Worm (Caenorhabditis elegans): ENCODE results near the gene ZK742.6.

DNA sequence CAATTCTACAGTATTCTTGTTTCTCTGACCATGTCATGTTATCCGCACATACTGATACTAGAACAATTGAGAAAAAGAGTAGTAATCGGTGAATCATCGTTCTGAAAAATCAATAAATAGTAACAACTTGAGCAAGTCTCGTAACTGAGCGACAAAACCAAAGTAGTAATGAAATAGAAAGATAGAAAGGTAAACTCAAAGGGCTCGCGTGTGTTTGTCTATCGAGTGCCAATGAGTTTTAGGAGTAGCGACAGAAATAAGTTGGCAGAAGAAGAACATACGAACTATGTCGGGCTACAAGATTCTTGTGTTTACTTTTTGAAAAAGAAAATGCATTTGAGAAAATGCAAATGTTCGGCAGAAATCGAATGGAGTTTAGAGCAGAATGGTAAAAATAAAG is 24.7 kb upstream of the ZK742.6 start, which contains the start of gene C37C3.12:
- TF ChIP-seq W03F9.2 (tag; optimal IDR thresholded peaks at IDR 0.05) (no peak), him-1 (tag; optimal IDR thresholded peaks at IDR 0.05) (no peak)
